Worm (Caenorhabditis elegans) whole organism, late embryonic: ENCODE measurements around the gene C35B1.3.

ENCODE experiments used
- ceh-30 ChIP-seq: fragments of 150-350 bp; optimal IDR thresholded peaks from 2 replicates; lab custom pipeline; 2014; ENCODE audit warnings: missing biosample characterization, missing genetic modification characterization
- dve-1 ChIP-seq: sonication (generic microtip); optimal IDR thresholded peaks from 2 replicates; lab custom pipeline; 2017; ENCODE audit warnings: antibody characterized with exemption, mild to moderate bottlenecking, missing genetic modification characterization, missing compliant biosample characterization
- hlh-6 ChIP-seq: sonication (generic microtip); optimal IDR thresholded peaks from 2 replicates; lab custom pipeline; 2016; ENCODE audit warnings: missing genotype, missing genetic modification characterization, missing compliant biosample characterization
- lim-6 ChIP-seq: sonication (generic microtip); optimal IDR thresholded peaks from 2 replicates; lab custom pipeline; 2016; ENCODE audit warnings: missing genetic modification characterization, missing compliant biosample characterization
- mec-3 ChIP-seq: sonication (generic microtip); optimal IDR thresholded peaks from 2 replicates; lab custom pipeline; 2016; ENCODE audit warnings: borderline replicate concordance, missing genetic modification characterization, missing compliant biosample characterization
- nfya-1 ChIP-seq: sonication (generic microtip); optimal IDR thresholded peaks from 2 replicates; lab custom pipeline; 2017; ENCODE audit warnings: missing genetic modification characterization, mild to moderate bottlenecking, missing compliant biosample characterization, antibody characterized with exemption, moderate library complexity
- nhr-232 ChIP-seq: sonication (generic microtip); optimal IDR thresholded peaks from 2 replicates; lab custom pipeline; 2016; ENCODE audit warnings: missing genetic modification characterization, missing compliant biosample characterization
- sox-4 ChIP-seq: sonication (generic microtip); optimal IDR thresholded peaks from 2 replicates; lab custom pipeline; 2017; ENCODE audit warnings: mild to moderate bottlenecking, missing genetic modification characterization, inconsistent platforms, missing compliant biosample characterization
- unc-86 ChIP-seq: sonication (generic microtip); optimal IDR thresholded peaks from 2 replicates; lab custom pipeline; 2016; ENCODE audit warnings: missing genetic modification characterization, missing compliant biosample characterization

DNA sequence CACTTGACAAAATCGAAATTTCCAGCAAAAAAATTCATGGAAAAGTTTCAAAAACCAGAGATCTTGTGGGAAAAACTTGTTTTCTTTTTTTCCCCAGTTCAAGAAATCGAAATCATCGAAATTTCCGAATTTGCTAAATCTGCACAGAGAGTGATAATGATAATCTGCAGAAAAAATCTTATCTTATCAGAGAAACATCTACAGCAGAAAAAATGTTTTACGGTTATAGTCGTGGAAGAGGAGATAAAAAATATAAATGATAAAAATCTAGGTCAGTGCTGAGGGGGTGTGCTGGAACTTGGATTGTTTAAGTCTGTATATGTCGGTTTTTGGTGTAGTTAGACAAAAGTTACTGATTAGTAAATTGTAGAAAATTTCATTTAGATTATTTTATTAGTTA is 48.6 kb upstream of the C35B1.3 start:
- TF ChIP-seq lim-6 (no peak), nfya-1 (tag; lab: Kevin White, UChicago) (no peak), ceh-30 (tag; lab: Kevin White, UChicago) (no peak), unc-86 (tag; lab: Kevin White, UChicago) (no peak), mec-3 (tag; lab: Kevin White, UChicago) (no peak), sox-4 (no peak), hlh-6 (tag; lab: Kevin White, UChicago) (no peak), dve-1 (no peak), nhr-232 (no peak)
